Worm (Caenorhabditis elegans): ENCODE data around the gene T14B4.5.

The T14B4.5 gene

DNA sequence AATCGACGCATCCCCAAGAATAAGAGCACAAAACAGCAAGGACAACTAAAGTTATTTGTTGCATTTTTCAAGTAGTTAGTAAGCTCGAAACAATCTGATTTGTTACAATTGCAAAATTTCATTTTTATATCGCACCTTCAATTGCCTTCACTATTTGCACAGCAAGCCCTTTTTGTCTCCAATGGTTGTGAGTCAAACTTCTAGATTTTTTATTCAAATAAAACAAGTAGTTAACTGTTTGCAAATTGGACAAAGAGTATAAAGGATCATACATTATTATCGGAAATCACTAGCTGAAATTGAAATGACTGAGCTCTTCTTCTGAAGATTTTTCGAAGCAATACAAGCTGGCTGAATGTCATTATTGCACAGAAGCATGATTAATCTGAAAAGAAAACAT, 36.2 kb downstream of the T14B4.5 start, which contains the start of gene F41G3.21:
Gene F41G3.21 (minus strand): TSS at position 101 of the 400 bp plus-strand sequence.
- TF ChIP-seq zfp-3 (GFP tag; conservative IDR thresholded peaks at IDR 0.05) (no peak), mxl-2 (GFP tag; conservative IDR thresholded peaks at IDR 0.05) (no peak), fkh-10 (GFP tag; optimal IDR thresholded peaks at IDR 0.05) (no peak), nhr-28 (tag; optimal IDR thresholded peaks at IDR 0.05) (no peak), dve-1 (tag; optimal IDR thresholded peaks at IDR 0.05; ENCODE audit: insufficient read depth) (no peak), aly-2 (tag; optimal IDR thresholded peaks at IDR 0.05) (no peak), zfp-2 (tag; optimal IDR thresholded peaks at IDR 0.05) (no peak), madf-9 (GFP tag; conservative IDR thresholded peaks at IDR 0.05) (no peak), tra-1 (GFP tag; IDR thresholded peaks at IDR 0.05) (no peak), mdt-29 (GFP tag; IDR thresholded peaks at IDR 0.05) (no peak), ces-1 (GFP tag; optimal IDR thresholded peaks at IDR 0.05) (no peak), lin-15B (tag; optimal IDR thresholded peaks at IDR 0.05) (no peak), T26A8.4 (GFP tag; IDR thresholded peaks at IDR 0.05) (no peak), lin-39 (tag; optimal IDR thresholded peaks at IDR 0.05) (no peak), arid-1 (GFP tag; conservative IDR thresholded peaks at IDR 0.05) (no peak), F37D6.2 (tag; optimal IDR thresholded peaks at IDR 0.05) (no peak), sdz-12 (GFP tag; optimal IDR thresholded peaks at IDR 0.05) (no peak), spr-3 (GFP tag; optimal IDR thresholded peaks at IDR 0.05) (no peak), lsy-2 (tag; optimal IDR thresholded peaks at IDR 0.05) (no peak)

DNA sequence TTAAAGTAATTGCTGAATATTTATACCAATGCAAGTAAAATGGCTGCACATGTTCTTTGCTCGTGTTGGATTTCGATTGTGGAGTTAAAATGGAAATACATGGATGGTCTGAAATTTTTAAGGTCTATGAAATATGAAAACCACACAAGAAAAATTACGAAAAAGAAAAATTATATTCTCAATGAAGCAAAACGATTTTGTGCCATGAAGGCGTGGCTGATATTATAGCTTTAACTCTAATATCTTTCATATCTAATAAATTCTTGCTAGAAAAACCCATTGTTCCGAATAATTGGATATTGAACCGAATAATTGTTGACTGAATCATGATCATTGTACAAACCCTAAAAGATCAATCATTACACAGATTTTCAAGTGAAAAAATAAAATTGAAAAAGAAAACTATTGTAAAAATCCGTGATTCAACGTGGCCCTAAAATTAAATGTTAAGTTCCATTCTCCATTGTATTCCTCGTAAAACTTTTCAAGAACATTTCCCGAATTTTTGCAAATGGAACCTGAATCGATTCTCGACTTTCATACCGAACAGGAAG, 38.1 kb downstream of the T14B4.5 start, which contains the start of the genes srx-95 and fis-1:
Gene srx-95 (minus strand): TSS at position 101 of the 554 bp plus-strand sequence.
Gene fis-1 (plus strand): TSS at position 504 of the 554 bp plus-strand sequence.
- TF ChIP-seq tra-1 (GFP tag; IDR thresholded peaks at IDR 0.05) (no peak), nhr-25 (tag; optimal IDR thresholded peaks at IDR 0.05; ENCODE audit: borderline replicate concordance, insufficient read depth) (no peak), rbr-2 (tag; optimal IDR thresholded peaks at IDR 0.05) (no peak), daf-19 (GFP tag; conservative IDR thresholded peaks at IDR 0.05) (no peak)

DNA sequence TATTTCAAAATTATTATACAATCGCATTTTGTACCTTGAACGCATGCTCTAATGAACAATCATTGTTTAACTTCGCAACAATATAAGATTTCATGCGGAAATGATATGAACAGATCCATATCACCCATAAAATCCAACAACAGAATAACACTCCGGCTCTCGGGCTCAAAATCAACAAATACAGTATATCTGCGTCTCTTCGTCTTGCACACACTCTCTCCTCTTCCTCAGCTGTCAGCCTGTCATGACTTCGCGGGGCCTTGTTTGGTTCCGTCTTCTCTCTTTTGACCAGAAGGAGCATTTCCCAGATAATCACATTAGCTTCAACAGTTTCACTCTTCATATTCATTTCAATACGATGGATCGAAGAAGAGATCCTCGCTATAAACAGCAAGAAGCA, 39.6 kb downstream of the T14B4.5 start, which contains the start of gene F41G3.3:
Gene F41G3.3 (plus strand): TSS at position 301 of the 400 bp plus-strand sequence.
- TF ChIP-seq pha-4 (GFP tag; IDR thresholded peaks at IDR 0.05) (no peak), pha-4 (tag; optimal IDR thresholded peaks at IDR 0.05) (no peak), ctbp-1 (GFP tag; IDR thresholded peaks at IDR 0.05) (no peak), zip-11 (GFP tag; IDR thresholded peaks at IDR 0.05) (no peak), attf-4 (tag; optimal IDR thresholded peaks at IDR 0.05) (no peak), mes-2 (tag; optimal IDR thresholded peaks at IDR 0.05; ENCODE audit: poor library complexity, severe bottlenecking) (no peak), daf-19 (GFP tag; conservative IDR thresholded peaks at IDR 0.05) (no peak), mdl-1 (tag; optimal IDR thresholded peaks at IDR 0.05) (no peak), F10B5.3 (tag; optimal IDR thresholded peaks at IDR 0.05) (no peak), dmd-8 (GFP tag; IDR thresholded peaks at IDR 0.05) (no peak), dmd-9 (GFP tag; IDR thresholded peaks at IDR 0.05) (no peak), lin-39 (tag; optimal IDR thresholded peaks at IDR 0.05) (no peak), Y75B8A.6 (GFP tag; IDR thresholded peaks at IDR 0.05) (no peak), daf-16 (GFP tag; optimal IDR thresholded peaks at IDR 0.05) (no peak), daf-16 (tag; optimal IDR thresholded peaks at IDR 0.05) (no peak), nhr-76 (tag; optimal IDR thresholded peaks at IDR 0.05) (no peak), madf-5 (GFP tag; IDR thresholded peaks at IDR 0.05) (no peak), lin-29 (GFP tag; IDR thresholded peaks at IDR 0.05) (no peak), nhr-28 (tag; optimal IDR thresholded peaks at IDR 0.05) (no peak), nhr-48 (tag; optimal IDR thresholded peaks at IDR 0.05) (no peak), D1046.2 (GFP tag; IDR thresholded peaks at IDR 0.05) (no peak)
